Fruit fly (Drosophila melanogaster): ENCODE results near the gene Cda4.

The Cda4 gene

dm6 chrX:22632604-22633003 is at the start of gene Cda4:
Cda4 (minus strand) TSS chrX:22632710.
- no peak for TF ChIP-seq ey (GFP tag; optimal IDR thresholded peaks at IDR 0.05)

- TF ChIP-seq lola (GFP tag; optimal IDR thresholded peaks at IDR 0.05) (no peak), brk (GFP tag; optimal IDR thresholded peaks at IDR 0.05) (no peak), dmrt93B (GFP tag; optimal IDR thresholded peaks at IDR 0.05) (no peak), sv (GFP tag; optimal IDR thresholded peaks at IDR 0.05) (no peak), Dif (GFP tag; optimal IDR thresholded peaks at IDR 0.05; ENCODE audit: partially characterized antibody) (no peak), Dfd (GFP tag; optimal IDR thresholded peaks at IDR 0.05) (no peak), Vsx2 (GFP tag; optimal IDR thresholded peaks at IDR 0.05; ENCODE audit: partially characterized antibody) (no peak), pan (optimal IDR thresholded peaks at IDR 0.05) (no peak), Hr78 (GFP tag; optimal IDR thresholded peaks at IDR 0.05) (no peak), CrebA (GFP tag; optimal IDR thresholded peaks at IDR 0.05; ENCODE audit: borderline replicate concordance) (no peak), foxo (GFP tag; optimal IDR thresholded peaks at IDR 0.05) (no peak), Hnf4 (GFP tag; optimal IDR thresholded peaks at IDR 0.05) (no peak), Rel (GFP tag; optimal IDR thresholded peaks at IDR 0.05) (no peak), Rel (tag; optimal IDR thresholded peaks at IDR 0.05) (no peak), rgr (GFP tag; optimal IDR thresholded peaks at IDR 0.05) (no peak), OdsH (GFP tag; optimal IDR thresholded peaks at IDR 0.05) (no peak), Jra (GFP tag; optimal IDR thresholded peaks at IDR 0.05) (no peak), Abd-B (GFP tag; optimal IDR thresholded peaks at IDR 0.05) (no peak), sage (GFP tag; optimal IDR thresholded peaks at IDR 0.05) (no peak), h (GFP tag; optimal IDR thresholded peaks at IDR 0.05) (no peak)
These were observed 24.4 kb upstream of the Cda4 start for dm6 chrX:22656950-22657349.

dm6 chrX:22652366-22652765 is 19.9 kb upstream of the Cda4 start:
- TF ChIP-seq N (GFP tag; optimal IDR thresholded peaks at IDR 0.05): no peak
- no peak for TF ChIP-seq ey (GFP tag; optimal IDR thresholded peaks at IDR 0.05)
- TF ChIP-seq Dfd (GFP tag; optimal IDR thresholded peaks at IDR 0.05): no peak
- no peak for TF ChIP-seq pan (optimal IDR thresholded peaks at IDR 0.05)
- TF ChIP-seq brk (GFP tag; optimal IDR thresholded peaks at IDR 0.05): no peak
- TF ChIP-seq Hr83 (GFP tag; optimal IDR thresholded peaks at IDR 0.05; ENCODE audit: poor library complexity, severe bottlenecking): no peak
- TF ChIP-seq sage (GFP tag; optimal IDR thresholded peaks at IDR 0.05): no peak
- TF ChIP-seq lola (GFP tag; optimal IDR thresholded peaks at IDR 0.05): no peak
- no peak for TF ChIP-seq dmrt93B (GFP tag; optimal IDR thresholded peaks at IDR 0.05)
- TF ChIP-seq Vsx2 (GFP tag; optimal IDR thresholded peaks at IDR 0.05; ENCODE audit: partially characterized antibody): no peak

dm6 chrX:22636737-22637273 is 4.3 kb upstream of the Cda4 start:
- TF ChIP-seq Vsx2 (GFP tag; optimal IDR thresholded peaks at IDR 0.05; ENCODE audit: partially characterized antibody) (no peak), rgr (GFP tag; optimal IDR thresholded peaks at IDR 0.05) (no peak), foxo (GFP tag; optimal IDR thresholded peaks at IDR 0.05) (no peak), Jra (GFP tag; optimal IDR thresholded peaks at IDR 0.05) (no peak), lola (GFP tag; optimal IDR thresholded peaks at IDR 0.05) (no peak), CG9705 (GFP tag; optimal IDR thresholded peaks at IDR 0.05) (no peak), sage (GFP tag; optimal IDR thresholded peaks at IDR 0.05) (no peak)

dm6 chrX:22633806-22634434 is 1.4 kb upstream of the Cda4 start:
- TF ChIP-seq Abd-B (GFP tag; optimal IDR thresholded peaks at IDR 0.05): no peak
- TF ChIP-seq Mio (GFP tag; optimal IDR thresholded peaks at IDR 0.05): no peak
- TF ChIP-seq rgr (GFP tag; optimal IDR thresholded peaks at IDR 0.05): no peak
- TF ChIP-seq tai (GFP tag; optimal IDR thresholded peaks at IDR 0.05): no peak
- no peak for TF ChIP-seq dsf (GFP tag; optimal IDR thresholded peaks at IDR 0.05; ENCODE audit: borderline replicate concordance)

- TF ChIP-seq dl (GFP tag; optimal IDR thresholded peaks at IDR 0.05; ENCODE audit: insufficient read depth in 1 of 2, partially characterized antibody in 2 of 2) (no peak), Hr78 (GFP tag; optimal IDR thresholded peaks at IDR 0.05) (no peak), psq (GFP tag; optimal IDR thresholded peaks at IDR 0.05) (no peak), Sp1 (GFP tag; optimal IDR thresholded peaks at IDR 0.05) (no peak), OdsH (GFP tag; optimal IDR thresholded peaks at IDR 0.05) (no peak), CrebA (GFP tag; optimal IDR thresholded peaks at IDR 0.05; ENCODE audit: borderline replicate concordance) (no peak), jim (GFP tag; optimal IDR thresholded peaks at IDR 0.05) (no peak)
These were observed 827 bp downstream of the Cda4 start for dm6 chrX:22631683-22632082.

All from whole organism, wandering third instar larva.